Worm (Caenorhabditis elegans) whole organism, young adult: ENCODE data around the gene Y57G11C.38.
A peak's percentile ranks its signal among the peaks of the same experiment; 100 is the strongest.
"Not testable (repeated sequence)": the region's sequence is repeated elsewhere in the genome, so short reads cannot be mapped to it uniquely, and the experiment has no call there.

Source experiments
- B0261.1 ChIP-seq: sonication (generic microtip); optimal IDR thresholded peaks from 2 replicates; lab custom pipeline; 2016; ENCODE audit warnings: mild to moderate bottlenecking, missing genetic modification characterization, moderate library complexity, missing compliant biosample characterization
- B0336.3 ChIP-seq: fragments of 200-800 bp; sonication (Bioruptor generic); IDR thresholded peaks from 2 replicates; pipeline ENCODE4 v1.3.6; 2022; ENCODE audit warnings: missing genetic modification characterization, missing compliant biosample characterization
- F22D6.2 ChIP-seq: sonication (generic microtip); optimal IDR thresholded peaks from 2 replicates; lab custom pipeline; 2016; ENCODE audit warnings: mild to moderate bottlenecking, missing genetic modification characterization, missing compliant biosample characterization
- F23B12.7 ChIP-seq: sonication (generic microtip); optimal IDR thresholded peaks from 2 replicates; lab custom pipeline; 2017; ENCODE audit warnings: missing genetic modification characterization, mild to moderate bottlenecking, missing compliant biosample characterization, antibody characterized with exemption, moderate library complexity; ENCODE audit not compliant: insufficient read depth
- K11D2.4 ChIP-seq: fragments of 200-800 bp; sonication (Bioruptor generic); IDR thresholded peaks from 2 replicates; pipeline ENCODE4 v1.3.6; 2022; ENCODE audit warnings: missing genetic modification reagents, missing genetic modification characterization, missing compliant biosample characterization
- Y79H2A.3 ChIP-seq: fragments of 200-800 bp; sonication (Bioruptor generic); conservative IDR thresholded peaks from 2 replicates; pipeline ENCODE4 v1.3.6; 2022; ENCODE audit warnings: missing genetic modification reagents, missing genetic modification characterization, missing compliant biosample characterization
- ZK185.1 ChIP-seq: sonication (generic microtip); optimal IDR thresholded peaks from 2 replicates; lab custom pipeline; 2016; ENCODE audit warnings: mild to moderate bottlenecking, missing genetic modification characterization, missing compliant biosample characterization; ENCODE audit not compliant: poor library complexity, severe bottlenecking
- akir-1 ChIP-seq: fragments of 200-800 bp; sonication (Bioruptor generic); optimal IDR thresholded peaks from 2 replicates; lab custom pipeline; 2018; ENCODE audit warnings: mild to moderate bottlenecking, missing genetic modification characterization, moderate library complexity, missing compliant biosample characterization
- attf-6 ChIP-seq: fragments of 200-800 bp; sonication (Bioruptor generic); IDR thresholded peaks from 2 replicates; pipeline ENCODE4 v1.3.6; 2022; ENCODE audit warnings: missing genetic modification reagents, missing genetic modification characterization, missing compliant biosample characterization
- ccch-3 ChIP-seq: fragments of 200-800 bp; sonication (Bioruptor generic); optimal IDR thresholded peaks from 2 replicates; lab custom pipeline; 2018; ENCODE audit warnings: mild to moderate bottlenecking, missing genetic modification characterization, missing compliant biosample characterization
- cebp-2 ChIP-seq: fragments of 200-800 bp; sonication (Bioruptor generic); IDR thresholded peaks from 2 replicates; pipeline ENCODE4 v1.3.6; 2022; ENCODE audit warnings: missing genetic modification characterization, missing compliant biosample characterization
- die-1 ChIP-seq: sonication (generic microtip); optimal IDR thresholded peaks from 2 replicates; lab custom pipeline; 2016; ENCODE audit warnings: missing genotype, mild to moderate bottlenecking, missing genetic modification characterization, missing compliant biosample characterization
- egl-44 ChIP-seq: fragments of 200-800 bp; sonication (Bioruptor generic); IDR thresholded peaks from 2 replicates; pipeline ENCODE4 v1.3.6; 2022; ENCODE audit warnings: missing genetic modification reagents, missing genetic modification characterization, missing compliant biosample characterization
- egrh-3 ChIP-seq: fragments of 200-800 bp; sonication (Bioruptor generic); IDR thresholded peaks from 2 replicates; pipeline ENCODE4 v1.3.6; 2022; ENCODE audit warnings: missing genetic modification reagents, missing genetic modification characterization, missing compliant biosample characterization
- ets-4 ChIP-seq: fragments of 200-800 bp; sonication (Bioruptor generic); optimal IDR thresholded peaks from 2 replicates; lab custom pipeline; 2018; ENCODE audit warnings: mild to moderate bottlenecking, missing genetic modification characterization, missing compliant biosample characterization
- hlh-26 ChIP-seq: fragments of 200-800 bp; sonication (Bioruptor generic); conservative IDR thresholded peaks from 2 replicates; pipeline ENCODE4 v1.3.6; 2022; ENCODE audit warnings: missing genetic modification reagents, missing genetic modification characterization, missing compliant biosample characterization
- hmg-1.2 ChIP-seq: fragments of 200-800 bp; sonication (Bioruptor generic); IDR thresholded peaks from 2 replicates; pipeline ENCODE4 v1.3.6; 2022; ENCODE audit warnings: missing genetic modification reagents, missing genetic modification characterization, missing compliant biosample characterization
- hmg-20 ChIP-seq: fragments of 200-800 bp; sonication (Bioruptor generic); IDR thresholded peaks from 2 replicates; pipeline ENCODE4 v1.3.6; 2022; ENCODE audit warnings: missing genetic modification reagents, missing genetic modification characterization, missing compliant biosample characterization
- hsf-1 ChIP-seq: fragments of 200-800 bp; sonication (Bioruptor generic); IDR thresholded peaks from 2 replicates; pipeline ENCODE4 v1.3.6; 2022; ENCODE audit warnings: missing genetic modification reagents, missing genetic modification characterization, missing compliant biosample characterization
- lag-1 ChIP-seq: fragments of 200-800 bp; sonication (Bioruptor generic); IDR thresholded peaks from 2 replicates; pipeline ENCODE4 v1.3.6; 2022; ENCODE audit warnings: missing genetic modification reagents, missing genetic modification characterization, missing compliant biosample characterization
- lin-40 ChIP-seq: sonication (generic microtip); optimal IDR thresholded peaks from 2 replicates; lab custom pipeline; 2016; ENCODE audit warnings: missing genetic modification characterization, mild to moderate bottlenecking, missing compliant biosample characterization, missing genotype, missing genetic modification reagents
- madf-6 ChIP-seq: fragments of 200-800 bp; sonication (Bioruptor generic); IDR thresholded peaks from 2 replicates; pipeline ENCODE4 v1.3.6; 2022; ENCODE audit warnings: missing genetic modification reagents, missing genetic modification characterization, missing compliant biosample characterization
- nfyb-1 ChIP-seq: fragments of 200-800 bp; sonication (Bioruptor generic); IDR thresholded peaks from 2 replicates; pipeline ENCODE4 v1.3.6; 2022; ENCODE audit warnings: missing genetic modification reagents, missing genetic modification characterization, missing compliant biosample characterization
- nhr-27 ChIP-seq: fragments of 200-800 bp; sonication (Bioruptor generic); optimal IDR thresholded peaks from 2 replicates; lab custom pipeline; 2018; ENCODE audit warnings: mild to moderate bottlenecking, missing genetic modification characterization, moderate library complexity, missing compliant biosample characterization
- rpc-1 ChIP-seq, 2 experiments: fragments of 150-350 bp in 1 of 2; sonication (generic microtip) in 1 of 2; optimal IDR thresholded peaks; 2 replicates each; lab custom pipeline; 2014 to 2018; ENCODE audit warnings: missing biosample characterization in 1 of 2, missing genetic modification characterization in 1 of 2, missing genetic modification reagents in 1 of 2, missing genotype in 1 of 2
- snpc-1.1 ChIP-seq: sonication (generic microtip); optimal IDR thresholded peaks from 2 replicates; lab custom pipeline; 2017; ENCODE audit warnings: missing genetic modification characterization, mild to moderate bottlenecking, missing compliant biosample characterization, antibody characterized with exemption, moderate library complexity, missing genotype, missing genetic modification reagents; ENCODE audit not compliant: insufficient read depth
- snpc-4 ChIP-seq, 5 experiments: fragments of 150-350 bp in 1 of 5; sonication (generic microtip) in 4 of 5; optimal IDR thresholded peaks; 2 replicates each; lab custom pipeline; 2014 to 2018; ENCODE audit warnings: missing genetic modification characterization in 5 of 5, missing biosample characterization in 3 of 5, antibody characterized with exemption in 2 of 5, mild to moderate bottlenecking in 2 of 5, missing compliant biosample characterization in 2 of 5, missing genotype in 2 of 5, moderate library complexity in 2 of 5, missing genetic modification reagents in 1 of 5
- tbp1 ChIP-seq: fragments of 200-800 bp; sonication (Bioruptor generic); optimal IDR thresholded peaks from 2 replicates; lab custom pipeline; 2018; ENCODE audit warnings: mild to moderate bottlenecking, missing genetic modification characterization, missing compliant biosample characterization
- tbx-9 ChIP-seq: sonication (generic microtip); optimal IDR thresholded peaks from 2 replicates; lab custom pipeline; 2016; ENCODE audit warnings: borderline replicate concordance, missing genetic modification characterization, inconsistent platforms, missing compliant biosample characterization
- unc-62 ChIP-seq: fragments of 150-350 bp; optimal IDR thresholded peaks from 2 replicates; lab custom pipeline; 2014; ENCODE audit warnings: missing biosample characterization, missing genetic modification reagents, missing genetic modification characterization
- zfh-2 ChIP-seq: fragments of 200-800 bp; sonication (Bioruptor generic); conservative IDR thresholded peaks from 2 replicates; pipeline ENCODE4 v1.3.6; 2022; ENCODE audit warnings: missing genetic modification reagents, missing genetic modification characterization, missing compliant biosample characterization
- ztf-26 ChIP-seq: sonication (generic microtip); optimal IDR thresholded peaks from 2 replicates; lab custom pipeline; 2017; ENCODE audit warnings: missing genetic modification characterization, missing compliant biosample characterization
- ztf-28 ChIP-seq: fragments of 200-800 bp; sonication (Bioruptor generic); IDR thresholded peaks from 2 replicates; pipeline ENCODE4 v1.3.6; 2022; ENCODE audit warnings: missing genetic modification reagents, missing genetic modification characterization, missing compliant biosample characterization

Y57G11C.38 gene

DNA sequence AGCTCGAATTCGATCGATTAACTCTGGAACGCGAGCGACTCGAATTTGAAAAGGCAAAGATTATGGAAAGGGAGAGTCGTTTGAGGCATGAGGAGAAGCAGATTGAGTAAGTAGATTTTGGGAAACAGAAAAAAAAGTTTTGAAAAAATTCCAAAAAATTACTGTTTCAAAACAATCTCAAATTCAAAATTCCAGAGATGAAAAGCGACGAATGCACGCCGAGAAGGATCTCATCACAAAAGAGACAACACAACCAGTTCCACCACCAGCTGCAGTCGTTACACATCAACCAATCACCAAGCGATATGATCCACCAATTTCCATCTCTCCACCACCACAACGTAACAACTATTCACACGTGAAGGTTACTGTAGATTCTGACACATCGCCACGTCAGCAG is 32.1 kb downstream of the Y57G11C.38 start:
- TF ChIP-seq ztf-26 (no peak), cebp-2 (peak; percentile 15; the same call in 1 of the 2 replicates)

ce11 chrIV:14903188-14903587 is 40.9 kb downstream of the Y57G11C.38 start:
- TF ChIP-seq akir-1 (GFP tag; lab: Kevin White, UChicago) (no peak), hmg-20 (GFP tag; lab: Robert Waterston, UW) (no peak), madf-6 (GFP tag; lab: Robert Waterston, UW) (no peak), ccch-3 (GFP tag; lab: Kevin White, UChicago) (no peak), egl-44 (GFP tag; lab: Robert Waterston, UW) (no peak), hsf-1 (no peak)
- TF ChIP-seq, all 124 proteins: peak for 0

ce11 chrIV:14909589-14909988 is 47.3 kb downstream of the Y57G11C.38 start, which contains the start of gene pnc-2:
TSS of gene pnc-2 (minus strand) at chrIV:14909689.
- TF ChIP-seq egrh-3 (GFP tag; lab: Robert Waterston, UW) (no peak), lag-1 (GFP tag; lab: Robert Waterston, UW) (no peak), K11D2.4 (GFP tag; lab: Robert Waterston, UW) (no peak), snpc-1.1 (no peak), cebp-2 (no peak)

DNA sequence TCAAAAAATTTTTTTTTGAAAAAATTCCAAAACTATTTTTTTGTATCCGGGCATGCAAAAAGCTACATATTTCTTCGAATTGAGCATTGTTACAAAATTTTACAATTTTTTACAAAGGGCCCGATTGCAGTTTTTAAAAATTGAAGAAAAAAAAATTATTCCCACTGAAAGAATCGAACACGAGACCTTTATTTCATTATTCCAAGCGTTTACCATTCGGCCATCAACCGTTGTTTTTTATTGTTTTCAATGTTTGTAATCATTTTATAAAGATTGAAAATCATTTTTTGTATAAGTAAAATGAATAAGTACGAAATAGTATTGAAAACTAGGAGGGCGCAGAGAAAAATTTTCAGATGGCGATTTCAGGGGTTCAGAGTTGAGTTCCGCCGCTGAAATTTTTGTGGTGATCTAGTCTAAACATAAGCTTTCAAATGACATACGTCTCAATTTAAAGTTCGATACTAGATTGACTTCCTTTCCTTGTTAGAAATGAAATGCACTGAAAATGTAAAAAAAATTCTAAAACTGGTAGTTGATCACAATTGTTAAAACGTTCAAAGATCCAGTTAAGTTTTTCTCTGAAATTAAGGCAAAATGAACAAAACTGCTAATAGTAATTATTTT is 49.0 kb downstream of the Y57G11C.38 start:
- TF ChIP-seq B0261.1 (peak; percentile 38), tbp1 (GFP tag; lab: Kevin White, UChicago) (peak; percentile 64), attf-6 (GFP tag; lab: Robert Waterston, UW) (peak; percentile 95), snpc-4 (tag; optimal IDR thresholded peaks at IDR 0.05; lab: Kevin White, UChicago) (peak in 2 of 4 experiments; percentile 9 to 84), rpc-1 (optimal IDR thresholded peaks at IDR 0.05; lab: Kevin White, UChicago) (peak; percentile 6), rpc-1 (tag; optimal IDR thresholded peaks at IDR 0.05; lab: Kevin White, UChicago) (peak; percentile 63), hmg-1.2 (peak; percentile 66)
- TF ChIP-seq snpc-4 (GFP tag; optimal IDR thresholded peaks at IDR 0.05; lab: Kevin White, UChicago): not testable (repeated sequence)
- TF ChIP-seq, all 124 proteins: peak for 6; not testable (repeated sequence) for 118

DNA sequence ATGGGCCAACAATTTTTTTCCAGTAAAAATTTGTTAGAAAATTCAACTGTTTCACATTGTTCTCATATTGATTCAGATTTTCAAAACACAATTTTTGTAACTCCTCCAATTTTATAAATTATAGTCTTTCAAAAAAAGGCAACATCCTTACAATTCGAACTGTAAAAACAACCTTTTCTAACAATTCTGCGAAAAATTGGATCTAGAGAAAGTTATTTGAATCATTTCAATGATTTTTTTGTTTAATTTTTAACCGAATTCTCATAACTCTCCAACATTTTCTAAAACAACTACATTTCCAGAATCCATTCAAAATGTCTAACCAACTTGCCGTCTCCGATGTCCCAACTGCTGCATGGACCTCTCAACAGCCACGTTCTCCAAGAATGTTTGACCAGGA is 57.1 kb downstream of the Y57G11C.38 start, which contains the start of gene ccch-5:
ccch-5 (plus strand) TSS at position 301 of the 400 bp plus-strand sequence.
- TF ChIP-seq B0261.1 (no peak), zfh-2 (no peak), Y79H2A.3 (GFP tag; lab: Robert Waterston, UW) (no peak), B0336.3 (GFP tag; lab: Robert Waterston, UW) (no peak), lin-40 (tag; lab: Kevin White, UChicago) (no peak), F23B12.7 (tag; lab: Kevin White, UChicago) (no peak), ztf-28 (GFP tag; lab: Robert Waterston, UW) (no peak), unc-62 (no peak), akir-1 (GFP tag; lab: Kevin White, UChicago) (no peak), nfyb-1 (GFP tag; lab: Robert Waterston, UW) (no peak), tbx-9 (tag; lab: Kevin White, UChicago) (no peak), nhr-27 (tag; lab: Kevin White, UChicago) (no peak), ets-4 (GFP tag; lab: Kevin White, UChicago) (no peak), ZK185.1 (tag; lab: Kevin White, UChicago) (no peak), hlh-26 (GFP tag; lab: Robert Waterston, UW) (no peak), F22D6.2 (tag; lab: Kevin White, UChicago) (no peak), die-1 (tag; lab: Kevin White, UChicago) (no peak)
- TF ChIP-seq, all 124 proteins: peak for 0
